Fruit fly (Drosophila melanogaster) whole organism, pupa: ENCODE results near the gene sti.
A peak's percentile ranks its signal among the peaks of the same experiment; 100 is the strongest.

Source experiments
- CG34367 ChIP-seq: fragments of 200-800 bp; sonication (Bioruptor generic); optimal IDR thresholded peaks from 2 replicates; lab custom pipeline; 2018; ENCODE audit warnings: missing biosample characterization, mild to moderate bottlenecking, missing genetic modification characterization
- CG4496 ChIP-seq: fragments of 200-800 bp; sonication (Bioruptor generic); IDR thresholded peaks from 3 replicates; pipeline ENCODE4 v1.3.6; 2022; ENCODE audit warnings: missing biosample characterization, missing genetic modification characterization
- D1 ChIP-seq: fragments of 200-800 bp; sonication (Bioruptor generic); optimal IDR thresholded peaks from 2 replicates; lab custom pipeline; 2018; ENCODE audit warnings: missing biosample characterization, mild to moderate bottlenecking, missing genetic modification characterization, moderate library complexity
- EcR ChIP-seq: fragments of 200-800 bp; sonication (Bioruptor generic); optimal IDR thresholded peaks from 3 replicates; lab custom pipeline; 2019; ENCODE audit warnings: missing biosample characterization, missing genetic modification characterization, mild to moderate bottlenecking, moderate library complexity, missing genetic modification reagents
- Pif1B ChIP-seq: fragments of 200-800 bp; sonication (Bioruptor generic); optimal IDR thresholded peaks from 3 replicates; lab custom pipeline; 2016; ENCODE audit warnings: missing biosample characterization, missing genetic modification characterization
- rn ChIP-seq: fragments of 200-800 bp; sonication (Bioruptor generic); IDR thresholded peaks from 2 replicates; pipeline ENCODE4 v1.3.6; 2022; ENCODE audit warnings: missing biosample characterization, missing genetic modification characterization

DNA sequence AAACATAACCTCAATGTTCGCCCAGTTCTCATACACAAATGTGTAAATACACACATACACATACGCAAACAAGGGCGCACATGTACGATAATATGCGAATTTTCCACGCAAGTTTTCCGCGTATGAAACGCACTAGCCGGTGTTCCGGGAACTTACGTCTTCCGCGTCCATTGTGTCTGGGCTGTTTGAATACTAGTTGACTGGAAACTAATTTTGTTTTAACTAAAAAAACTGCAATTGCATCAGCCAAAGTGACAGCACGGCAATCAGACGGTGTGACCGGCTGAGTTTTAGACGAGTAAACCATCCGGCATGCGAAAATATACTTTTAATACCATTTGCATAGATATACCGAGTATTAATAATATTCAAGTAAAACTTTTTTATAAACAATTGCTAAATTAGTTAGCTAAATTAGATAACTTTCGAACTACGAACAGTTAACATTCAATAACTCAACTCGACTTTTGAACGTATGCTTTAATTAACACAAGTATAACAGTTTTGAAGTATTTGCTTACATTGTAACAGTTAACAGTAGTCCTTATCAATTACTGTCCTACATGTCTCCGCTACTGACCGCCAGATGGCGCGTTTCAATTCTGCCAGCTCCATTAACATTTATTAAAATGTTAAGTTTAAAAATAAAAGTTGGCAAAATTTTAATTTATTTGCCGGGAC lies 12.0 kb upstream of the sti start, which contains the start of gene eIF2beta:
- TF ChIP-seq Pif1B (GFP tag; lab: Kevin White, UChicago) (peak; percentile 0), CG4496 (GFP tag; lab: Robert Waterston, UW) (0 out of 3 replicates have a peak, but pooled peaks have one; percentile 9), CG34367 (tag; lab: Kevin White, UChicago) (peak; percentile 20), D1 (tag; lab: Kevin White, UChicago) (no peak), rn (no peak), EcR (GFP tag; lab: Kevin White, UChicago) (no peak)
